Worm (Caenorhabditis elegans): ENCODE results near the gene cdf-1.

The cdf-1 gene

DNA sequence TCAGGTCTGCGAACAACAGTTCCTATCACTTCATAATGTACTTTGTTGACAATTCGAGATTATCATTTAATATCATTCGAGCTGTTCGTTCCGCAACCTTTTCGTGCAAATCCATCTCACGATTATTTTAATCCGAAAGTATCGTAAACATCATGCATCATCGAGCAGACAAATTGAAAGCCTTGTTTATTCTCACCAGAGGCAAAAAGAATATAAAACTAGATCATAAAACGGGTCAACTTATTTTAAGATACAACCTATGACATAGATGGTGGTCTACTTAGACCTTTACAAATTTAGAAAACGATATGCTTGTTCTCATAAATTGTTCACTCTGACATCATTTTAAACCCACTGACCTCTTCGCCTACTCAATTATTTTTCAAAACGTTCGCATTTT is 28.1 kb upstream of the cdf-1 start:
- TF ChIP-seq F49E8.2 (tag; optimal IDR thresholded peaks at IDR 0.05; ENCODE audit: borderline replicate concordance) (no peak), ceh-32 (tag; optimal IDR thresholded peaks at IDR 0.05; ENCODE audit: poor library complexity) (no peak), hlh-30 (tag; optimal IDR thresholded peaks at IDR 0.05; ENCODE audit: insufficient read depth) (no peak), Y48G9A.11 (GFP tag; IDR thresholded peaks at IDR 0.05) (no peak), F26F4.8 (GFP tag; conservative IDR thresholded peaks at IDR 0.05) (no peak), hif-1 (tag; optimal IDR thresholded peaks at IDR 0.05) (no peak), nhr-48 (tag; optimal IDR thresholded peaks at IDR 0.05) (no peak), mdt-29 (GFP tag; IDR thresholded peaks at IDR 0.05) (0 out of 2 replicates have a peak, but pooled peaks have one; percentile 30), ceh-20 (GFP tag; IDR thresholded peaks at IDR 0.05) (no peak), R02D3.7 (tag; optimal IDR thresholded peaks at IDR 0.05) (no peak), zip-11 (GFP tag; IDR thresholded peaks at IDR 0.05) (no peak), lir-3 (tag; optimal IDR thresholded peaks at IDR 0.05) (no peak), nhr-6 (tag; optimal IDR thresholded peaks at IDR 0.05) (no peak), dve-1 (tag; optimal IDR thresholded peaks at IDR 0.05; ENCODE audit: insufficient read depth) (peak; percentile 61), lin-38 (GFP tag; IDR thresholded peaks at IDR 0.05) (peak; percentile 37; the same call in 1 of the 2 replicates), T20F7.1 (GFP tag; optimal IDR thresholded peaks at IDR 0.05) (peak; percentile 2), ceh-28 (tag; optimal IDR thresholded peaks at IDR 0.05) (no peak), sdz-12 (GFP tag; optimal IDR thresholded peaks at IDR 0.05) (no peak), ztf-7 (tag; optimal IDR thresholded peaks at IDR 0.05) (no peak), daf-8 (GFP tag; IDR thresholded peaks at IDR 0.05) (no peak), egl-27 (tag; optimal IDR thresholded peaks at IDR 0.05) (no peak), arid-1 (GFP tag; conservative IDR thresholded peaks at IDR 0.05) (no peak), tag-97 (GFP tag; IDR thresholded peaks at IDR 0.05) (no peak), dmd-6 (GFP tag; IDR thresholded peaks at IDR 0.05) (peak; percentile 73), dmd-9 (GFP tag; IDR thresholded peaks at IDR 0.05) (no peak), snpc-4 (tag; optimal IDR thresholded peaks at IDR 0.05) (no peak), F10B5.3 (tag; optimal IDR thresholded peaks at IDR 0.05) (no peak), unc-39 (tag; optimal IDR thresholded peaks at IDR 0.05) (no peak)

DNA sequence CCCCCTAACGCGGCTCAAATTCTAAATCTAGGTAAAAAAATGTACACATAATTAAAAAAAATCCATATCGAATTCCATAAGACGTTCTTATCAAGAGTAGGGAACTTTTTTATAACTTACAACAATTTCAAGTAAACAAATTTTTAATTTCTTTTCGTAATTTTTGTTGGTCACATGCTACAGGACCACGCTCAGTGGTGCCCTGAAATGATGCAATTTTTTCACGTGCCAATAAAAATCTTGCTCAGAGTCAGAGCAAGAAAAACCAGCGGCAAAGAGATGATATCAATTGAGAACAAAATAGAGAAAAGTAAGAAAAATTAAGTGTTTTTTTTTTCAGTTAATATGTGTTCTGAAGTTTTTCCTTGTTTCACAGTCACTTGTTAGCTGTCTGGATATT is 27.0 kb upstream of the cdf-1 start:
- TF ChIP-seq nhr-76 (tag; optimal IDR thresholded peaks at IDR 0.05) (no peak), ceh-44 (GFP tag; IDR thresholded peaks at IDR 0.05) (no peak), ztf-7 (tag; optimal IDR thresholded peaks at IDR 0.05) (no peak), lin-39 (tag; optimal IDR thresholded peaks at IDR 0.05) (no peak), spr-3 (GFP tag; optimal IDR thresholded peaks at IDR 0.05) (no peak), zfp-2 (tag; optimal IDR thresholded peaks at IDR 0.05) (no peak), hlh-11 (tag; optimal IDR thresholded peaks at IDR 0.05) (no peak), nhr-11 (tag; optimal IDR thresholded peaks at IDR 0.05) (no peak), mdt-29 (GFP tag; IDR thresholded peaks at IDR 0.05) (no peak), ceh-62 (tag; optimal IDR thresholded peaks at IDR 0.05) (no peak), dmd-6 (GFP tag; IDR thresholded peaks at IDR 0.05) (no peak), lin-15B (tag; optimal IDR thresholded peaks at IDR 0.05) (no peak), arid-1 (GFP tag; conservative IDR thresholded peaks at IDR 0.05) (no peak), fos-1 (tag; optimal IDR thresholded peaks at IDR 0.05) (no peak), ztf-11 (tag; optimal IDR thresholded peaks at IDR 0.05) (no peak), madf-5 (GFP tag; IDR thresholded peaks at IDR 0.05) (no peak)

DNA sequence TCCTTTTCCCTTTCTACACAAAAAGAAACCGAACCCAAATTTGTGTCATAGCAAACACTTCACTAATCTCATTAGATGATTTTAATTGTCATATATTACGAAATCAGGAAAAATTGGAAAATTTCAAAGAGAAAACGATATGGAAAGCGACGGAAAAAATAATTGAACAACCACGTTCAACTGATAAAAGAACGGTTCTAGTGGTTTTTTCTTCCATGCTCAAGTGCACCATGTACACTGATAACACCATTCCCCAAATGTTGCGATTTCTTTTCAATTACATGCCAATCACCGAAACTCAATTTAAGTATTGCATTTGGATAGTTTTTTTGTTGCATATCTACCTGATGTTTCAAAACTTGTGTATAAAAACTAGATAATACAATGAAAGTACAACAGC is 25.6 kb upstream of the cdf-1 start:
- no peak for TF ChIP-seq gei-8 (GFP tag; optimal IDR thresholded peaks at IDR 0.05)
- TF ChIP-seq skn-1 (tag; optimal IDR thresholded peaks at IDR 0.05) = no peak
- no peak for TF ChIP-seq nhr-10 (tag; optimal IDR thresholded peaks at IDR 0.05)
- TF ChIP-seq dpl-1 (GFP tag; optimal IDR thresholded peaks at IDR 0.05) = no peak
- TF ChIP-seq daf-16 (GFP tag; optimal IDR thresholded peaks at IDR 0.05) = peak in 1 of 2 experiments; percentile 53
- peak; percentile 45 for TF ChIP-seq daf-16 (tag; optimal IDR thresholded peaks at IDR 0.05)
- TF ChIP-seq mdl-1 (tag; optimal IDR thresholded peaks at IDR 0.05) = peak in 1 of 2 experiments; percentile 1
- TF ChIP-seq php-3 (GFP tag; IDR thresholded peaks at IDR 0.05) = 0 out of 2 replicates have a peak, but pooled peaks have one; percentile 58
- TF ChIP-seq nhr-42 (GFP tag; IDR thresholded peaks at IDR 0.05) = no peak
- no peak for TF ChIP-seq arid-1 (GFP tag; conservative IDR thresholded peaks at IDR 0.05)
- TF ChIP-seq Y5F2A.4 (GFP tag; optimal IDR thresholded peaks at IDR 0.05) = no peak
- 0 out of 2 replicates have a peak, but pooled peaks have one; percentile 54 for TF ChIP-seq tra-1 (GFP tag; IDR thresholded peaks at IDR 0.05)
- peak; percentile 75 for TF ChIP-seq hlh-11 (tag; optimal IDR thresholded peaks at IDR 0.05)
- no peak for TF ChIP-seq hlh-30 (tag; optimal IDR thresholded peaks at IDR 0.05; ENCODE audit: insufficient read depth)
- peak; percentile 93 for TF ChIP-seq dmd-6 (GFP tag; IDR thresholded peaks at IDR 0.05)

All from whole organism, L4 larva.